Fruit fly (Drosophila melanogaster): Measurements from ENCODE around the gene Fancm.

Fancm gene

DNA sequence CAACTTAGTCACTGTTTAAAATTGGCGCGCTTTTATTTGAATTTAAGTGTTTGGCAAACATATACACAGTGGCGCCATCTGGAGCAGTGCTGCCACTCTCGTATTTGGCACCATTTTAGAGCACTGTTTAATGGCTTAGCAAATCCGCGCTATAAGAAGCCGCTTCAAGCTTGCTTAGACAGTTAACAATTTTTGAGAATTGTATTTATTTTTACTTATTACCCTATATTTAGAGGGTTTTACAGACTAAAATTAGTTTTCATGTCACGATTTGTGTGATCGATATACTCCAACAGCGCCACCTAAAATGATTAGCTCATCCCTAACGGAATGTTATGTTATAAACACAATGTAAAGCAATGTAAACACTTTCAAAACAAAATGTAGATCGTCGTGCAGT, at the start of gene Fancm (continued):
- TF ChIP-seq sc (optimal IDR thresholded peaks at IDR 0.05) (no peak), sc (GFP tag; optimal IDR thresholded peaks at IDR 0.05) (no peak), fu2 (GFP tag; optimal IDR thresholded peaks at IDR 0.05) (peak; percentile 70), wdn (GFP tag; IDR thresholded peaks at IDR 0.05) (no peak), nerfin-1 (tag; optimal IDR thresholded peaks at IDR 0.05) (peak; percentile 86), HLH3B (GFP tag; IDR thresholded peaks at IDR 0.05) (peak; percentile 13; the same call in 1 of the 2 replicates), CG15479 (GFP tag; optimal IDR thresholded peaks at IDR 0.05) (no peak), CG7928 (GFP tag; optimal IDR thresholded peaks at IDR 0.05) (peak; percentile 42), br (optimal IDR thresholded peaks at IDR 0.05) (no peak), CG11696 (GFP tag; IDR thresholded peaks at IDR 0.05) (no peak), Blimp-1 (GFP tag; optimal IDR thresholded peaks at IDR 0.05) (no peak), ssp (GFP tag; IDR thresholded peaks at IDR 0.05) (peak; percentile 62), Dad (GFP tag; optimal IDR thresholded peaks at IDR 0.05) (peak; percentile 74), CG10147 (GFP tag; optimal IDR thresholded peaks at IDR 0.05) (no peak), CrebB (tag; optimal IDR thresholded peaks at IDR 0.05) (no peak), CG11398 (GFP tag; optimal IDR thresholded peaks at IDR 0.05) (peak; percentile 38), sug (tag; optimal IDR thresholded peaks at IDR 0.05) (peak; percentile 72), Atf3 (GFP tag; optimal IDR thresholded peaks at IDR 0.05) (peak; percentile 38), crc (GFP tag; optimal IDR thresholded peaks at IDR 0.05) (peak; percentile 24), CG31441 (GFP tag; IDR thresholded peaks at IDR 0.05) (no peak), CG3163 (GFP tag; optimal IDR thresholded peaks at IDR 0.05) (peak; percentile 49), Chrac-16 (GFP tag; optimal IDR thresholded peaks at IDR 0.05) (peak; percentile 68), dysf (GFP tag; IDR thresholded peaks at IDR 0.05) (peak; percentile 44; the same call in 1 of the 3 replicates), Optix (GFP tag; IDR thresholded peaks at IDR 0.05) (no peak), CG13894 (tag; optimal IDR thresholded peaks at IDR 0.05) (no peak), dpn (GFP tag; optimal IDR thresholded peaks at IDR 0.05) (peak; percentile 77 to 86), CG16813 (GFP tag; IDR thresholded peaks at IDR 0.05; ENCODE audit: partially characterized antibody) (peak; percentile 63), dmrt11E (tag; optimal IDR thresholded peaks at IDR 0.05) (peak; percentile 51), Max (GFP tag; optimal IDR thresholded peaks at IDR 0.05) (peak; percentile 55), CG14860 (GFP tag; IDR thresholded peaks at IDR 0.05; ENCODE audit: partially characterized antibody) (no peak), Hand (GFP tag; optimal IDR thresholded peaks at IDR 0.05) (no peak), salm (tag; optimal IDR thresholded peaks at IDR 0.05) (no peak), Bteb2 (GFP tag; optimal IDR thresholded peaks at IDR 0.05) (peak; percentile 44), tap (tag; optimal IDR thresholded peaks at IDR 0.05) (no peak), CG15601 (tag; optimal IDR thresholded peaks at IDR 0.05) (peak; percentile 64), trh (GFP tag; optimal IDR thresholded peaks at IDR 0.05) (peak; percentile 25), CG9437 (GFP tag; optimal IDR thresholded peaks at IDR 0.05) (peak; percentile 14), Nf-YA (GFP tag; IDR thresholded peaks at IDR 0.05) (no peak), Dbx (GFP tag; IDR thresholded peaks at IDR 0.05) (peak; percentile 71; the same call in 1 of the 3 replicates), en (GFP tag; optimal IDR thresholded peaks at IDR 0.05) (peak; percentile 27), tx (GFP tag; optimal IDR thresholded peaks at IDR 0.05) (peak; percentile 74), NfI (GFP tag; optimal IDR thresholded peaks at IDR 0.05) (peak; percentile 62), ken (GFP tag; IDR thresholded peaks at IDR 0.05) (peak; percentile 54; the same call in 1 of the 3 replicates), CG1647 (GFP tag; optimal IDR thresholded peaks at IDR 0.05) (peak; percentile 54), unc-4 (GFP tag; IDR thresholded peaks at IDR 0.05; ENCODE audit: partially characterized antibody) (peak; percentile 64), CG30403 (GFP tag; optimal IDR thresholded peaks at IDR 0.05) (peak; percentile 84), esg (GFP tag; conservative IDR thresholded peaks at IDR 0.05) (no peak), dati (GFP tag; IDR thresholded peaks at IDR 0.05) (no peak), Kr (GFP tag; optimal IDR thresholded peaks at IDR 0.05) (no peak), CG10209 (GFP tag; optimal IDR thresholded peaks at IDR 0.05) (peak; percentile 63), nau (GFP tag; optimal IDR thresholded peaks at IDR 0.05) (no peak), CG10462 (GFP tag; optimal IDR thresholded peaks at IDR 0.05) (peak; percentile 42)

All from whole organism, embryonic.